Fruit fly (Drosophila melanogaster): ENCODE results near the gene Cyp313a2.

The Cyp313a2 gene

dm6 chr3R:12219497-12219896, 17.2 kb downstream of the Cyp313a2 start, which contains the start of gene Cog1:
TSS of gene Cog1 (minus strand) at chr3R:12219686.
- TF ChIP-seq pan (optimal IDR thresholded peaks at IDR 0.05) (no peak), EcR (GFP tag; optimal IDR thresholded peaks at IDR 0.05) (no peak), Dll (optimal IDR thresholded peaks at IDR 0.05) (no peak), psq (optimal IDR thresholded peaks at IDR 0.05) (no peak), CG8478 (optimal IDR thresholded peaks at IDR 0.05) (no peak), usp (GFP tag; optimal IDR thresholded peaks at IDR 0.05) (no peak)

dm6 chr3R:12214201-12214600, 22.5 kb downstream of the Cyp313a2 start, which contains the start of gene CG14742:
TSS of gene CG14742 (plus strand) at chr3R:12214501.
- no peak for TF ChIP-seq pan (optimal IDR thresholded peaks at IDR 0.05)
- TF ChIP-seq CG8478 (optimal IDR thresholded peaks at IDR 0.05), result no peak
- TF ChIP-seq usp (GFP tag; optimal IDR thresholded peaks at IDR 0.05), result no peak
- no peak for TF ChIP-seq Dll (optimal IDR thresholded peaks at IDR 0.05)
- no peak for TF ChIP-seq EcR (GFP tag; optimal IDR thresholded peaks at IDR 0.05)
- no peak for TF ChIP-seq psq (optimal IDR thresholded peaks at IDR 0.05)

- TF ChIP-seq Dll (optimal IDR thresholded peaks at IDR 0.05), result no peak
Measured at dm6 chr3R:12211552-12211951, 25.2 kb downstream of the Cyp313a2 start.

- TF ChIP-seq pan (optimal IDR thresholded peaks at IDR 0.05), result no peak
- TF ChIP-seq Dll (optimal IDR thresholded peaks at IDR 0.05), result no peak
- TF ChIP-seq EcR (GFP tag; optimal IDR thresholded peaks at IDR 0.05), result no peak
- no peak for TF ChIP-seq psq (optimal IDR thresholded peaks at IDR 0.05)
- TF ChIP-seq usp (GFP tag; optimal IDR thresholded peaks at IDR 0.05), result no peak
- no peak for TF ChIP-seq CG8478 (optimal IDR thresholded peaks at IDR 0.05)
Measured at dm6 chr3R:12210260-12210659, 26.4 kb downstream of the Cyp313a2 start, which contains the start of gene CG4830. TSS of gene CG4830 (minus strand) at chr3R:12210360.

- TF ChIP-seq psq (optimal IDR thresholded peaks at IDR 0.05) (no peak), EcR (GFP tag; optimal IDR thresholded peaks at IDR 0.05) (no peak), Dll (optimal IDR thresholded peaks at IDR 0.05) (no peak), pan (optimal IDR thresholded peaks at IDR 0.05) (no peak), usp (GFP tag; optimal IDR thresholded peaks at IDR 0.05) (no peak), CG8478 (optimal IDR thresholded peaks at IDR 0.05) (no peak)
Measured at dm6 chr3R:12197641-12198040, 39.1 kb downstream of the Cyp313a2 start, which contains the start of gene Adk1. TSS of gene Adk1 (plus strand) at chr3R:12197941.

- TF ChIP-seq usp (GFP tag; optimal IDR thresholded peaks at IDR 0.05), result no peak
- no peak for TF ChIP-seq CG8478 (optimal IDR thresholded peaks at IDR 0.05)
- no peak for TF ChIP-seq Dll (optimal IDR thresholded peaks at IDR 0.05)
- TF ChIP-seq pan (optimal IDR thresholded peaks at IDR 0.05), result no peak
- TF ChIP-seq psq (optimal IDR thresholded peaks at IDR 0.05), result no peak
- no peak for TF ChIP-seq EcR (GFP tag; optimal IDR thresholded peaks at IDR 0.05)
Measured at dm6 chr3R:12196100-12196499, 40.6 kb downstream of the Cyp313a2 start.

dm6 chr3R:12194911-12195310, 41.8 kb downstream of the Cyp313a2 start, which contains the start of the genes eIF3d2 and CG43450:
TSS of gene eIF3d2 (minus strand) at chr3R:12195011.
TSS of gene CG43450 (plus strand) at chr3R:12195294.
- no peak for TF ChIP-seq CG8478 (optimal IDR thresholded peaks at IDR 0.05)
- no peak for TF ChIP-seq usp (GFP tag; optimal IDR thresholded peaks at IDR 0.05)
- no peak for TF ChIP-seq pan (optimal IDR thresholded peaks at IDR 0.05)
- no peak for TF ChIP-seq psq (optimal IDR thresholded peaks at IDR 0.05)
- no peak for TF ChIP-seq EcR (GFP tag; optimal IDR thresholded peaks at IDR 0.05)
- no peak for TF ChIP-seq Dll (optimal IDR thresholded peaks at IDR 0.05)

dm6 chr3R:12185615-12186014, 51.1 kb downstream of the Cyp313a2 start:
- TF ChIP-seq EcR (GFP tag; optimal IDR thresholded peaks at IDR 0.05) (no peak), usp (GFP tag; optimal IDR thresholded peaks at IDR 0.05) (no peak), psq (optimal IDR thresholded peaks at IDR 0.05) (no peak), Dll (optimal IDR thresholded peaks at IDR 0.05) (no peak), CG8478 (optimal IDR thresholded peaks at IDR 0.05) (no peak), pan (optimal IDR thresholded peaks at IDR 0.05) (no peak)

Data from whole organism.